Fruit fly (Drosophila melanogaster) whole organism, prepupa: ENCODE data around the gene CG44271.

Experiments
- Blimp-1 ChIP-seq: fragments of 200-800 bp; sonication (Bioruptor generic); optimal IDR thresholded peaks from 3 replicates; lab custom pipeline; 2017; ENCODE audit warnings: missing biosample characterization, missing genetic modification characterization, mild to moderate bottlenecking, moderate library complexity, missing genetic modification reagents
- CG11762 ChIP-seq: fragments of 200-800 bp; sonication (Bioruptor generic); optimal IDR thresholded peaks from 3 replicates; lab custom pipeline; 2016; ENCODE audit warnings: missing biosample characterization, missing genetic modification characterization; ENCODE audit not compliant: insufficient read depth
- CG1621 ChIP-seq: fragments of 200-800 bp; sonication (Bioruptor generic); optimal IDR thresholded peaks from 3 replicates; lab custom pipeline; 2018; ENCODE audit warnings: missing biosample characterization, mild to moderate bottlenecking, missing genetic modification characterization
- CG6163 ChIP-seq: fragments of 200-800 bp; sonication (Bioruptor generic); IDR thresholded peaks from 3 replicates; pipeline ENCODE4 v1.3.6; 2022; ENCODE audit warnings: missing biosample characterization, missing genetic modification characterization
- CG6276 ChIP-seq: fragments of 200-800 bp; sonication (Bioruptor generic); optimal IDR thresholded peaks from 2 replicates; lab custom pipeline; 2017; ENCODE audit warnings: missing biosample characterization, mild to moderate bottlenecking, missing genetic modification characterization
- CG6792 ChIP-seq: fragments of 200-800 bp; sonication (Bioruptor generic); optimal IDR thresholded peaks from 3 replicates; lab custom pipeline; 2016; ENCODE audit warnings: missing biosample characterization, missing genetic modification characterization
- Lpt ChIP-seq: fragments of 200-800 bp; sonication (Bioruptor generic); optimal IDR thresholded peaks from 3 replicates; lab custom pipeline; 2016; ENCODE audit warnings: missing biosample characterization, missing genetic modification characterization
- Sox102F ChIP-seq: fragments of 200-800 bp; sonication (Bioruptor generic); optimal IDR thresholded peaks from 2 replicates; lab custom pipeline; 2016; ENCODE audit warnings: missing biosample characterization, mild to moderate bottlenecking, missing genetic modification characterization
- Sox15 ChIP-seq: fragments of 200-800 bp; sonication (Bioruptor generic); optimal IDR thresholded peaks from 3 replicates; lab custom pipeline; 2016; ENCODE audit warnings: missing biosample characterization, missing genetic modification characterization
- esn ChIP-seq: fragments of 200-800 bp; sonication (Bioruptor generic); optimal IDR thresholded peaks from 2 replicates; lab custom pipeline; 2016; ENCODE audit warnings: missing biosample characterization, mild to moderate bottlenecking, missing genetic modification characterization, moderate library complexity
- fd59A ChIP-seq: fragments of 200-800 bp; sonication (Bioruptor generic); optimal IDR thresholded peaks from 2 replicates; lab custom pipeline; 2017; ENCODE audit warnings: missing biosample characterization, mild to moderate bottlenecking, missing genetic modification characterization, missing genetic modification reagents

DNA sequence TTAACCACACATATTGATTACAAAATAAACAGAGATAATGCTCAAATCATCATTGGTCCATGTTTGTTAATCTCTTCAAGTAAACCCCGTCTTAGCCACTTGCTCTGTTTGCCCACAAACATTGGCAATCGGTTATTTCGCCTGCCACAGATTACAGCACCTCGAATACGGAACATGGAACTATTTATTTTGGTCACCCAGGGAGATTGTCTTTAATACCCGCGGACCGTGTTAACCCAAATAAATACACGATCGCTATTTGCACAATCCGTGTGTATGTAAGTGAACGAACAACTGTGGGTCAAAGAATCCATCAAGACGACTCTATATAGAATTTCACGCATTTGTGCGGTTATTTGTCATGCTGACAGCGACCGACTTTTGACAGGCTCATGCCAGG lies 47.0 kb downstream of the CG44271 start:
- no peak for TF ChIP-seq CG6792 (GFP tag; lab: Kevin White, UChicago)
- no peak for TF ChIP-seq esn
- TF ChIP-seq CG11762 (GFP tag; lab: Kevin White, UChicago), result no peak
- TF ChIP-seq Sox102F, result no peak
- TF ChIP-seq fd59A (GFP tag; lab: Kevin White, UChicago), result no peak
- no peak for TF ChIP-seq Sox15
- TF ChIP-seq CG6276, result no peak
- no peak for TF ChIP-seq CG6163
- no peak for TF ChIP-seq CG1621 (tag; lab: Kevin White, UChicago)
- no peak for TF ChIP-seq Lpt (GFP tag; lab: Kevin White, UChicago)
- TF ChIP-seq Blimp-1, result no peak
